Fruit fly (Drosophila melanogaster): ENCODE data around the gene tara.
A peak's percentile ranks its signal among the peaks of the same experiment; 100 is the strongest.

tara gene

dm6 chr3R:16223252-16224037 is 2.0 kb upstream of the tara start (continued):
- TF ChIP-seq psq (GFP tag; optimal IDR thresholded peaks at IDR 0.05) (no peak), CG12155 (GFP tag; optimal IDR thresholded peaks at IDR 0.05) (peak; percentile 34), gem (tag; optimal IDR thresholded peaks at IDR 0.05) (peak; percentile 78), CG17912 (GFP tag; optimal IDR thresholded peaks at IDR 0.05) (no peak), CG30403 (GFP tag; optimal IDR thresholded peaks at IDR 0.05) (peak; percentile 33), dm (GFP tag; optimal IDR thresholded peaks at IDR 0.05) (peak; percentile 31), CG12769 (tag; optimal IDR thresholded peaks at IDR 0.05) (peak; percentile 30), unpg (GFP tag; optimal IDR thresholded peaks at IDR 0.05) (peak; percentile 27), nerfin-1 (tag; optimal IDR thresholded peaks at IDR 0.05) (peak; percentile 8), Sry-δ (GFP tag; optimal IDR thresholded peaks at IDR 0.05) (no peak), CG7556 (GFP tag; optimal IDR thresholded peaks at IDR 0.05) (peak; percentile 55), Eip74EF (GFP tag; optimal IDR thresholded peaks at IDR 0.05) (peak in 1 of 2 experiments; percentile 23), gsb-n (tag; optimal IDR thresholded peaks at IDR 0.05) (no peak), CG9727 (GFP tag; optimal IDR thresholded peaks at IDR 0.05) (peak; percentile 60), Bgb (GFP tag; IDR thresholded peaks at IDR 0.05; ENCODE audit: partially characterized antibody) (peak; percentile 49), CG15269 (tag; optimal IDR thresholded peaks at IDR 0.05) (peak; percentile 46), tio (GFP tag; optimal IDR thresholded peaks at IDR 0.05) (peak; percentile 40), bigmax (GFP tag; optimal IDR thresholded peaks at IDR 0.05) (peak; percentile 9), Dip3 (GFP tag; optimal IDR thresholded peaks at IDR 0.05) (peak; percentile 3), Awh (GFP tag; IDR thresholded peaks at IDR 0.05) (peak; percentile 44; the same call in 1 of the 2 replicates), Sin3A (optimal IDR thresholded peaks at IDR 0.05) (no peak), CG15479 (GFP tag; optimal IDR thresholded peaks at IDR 0.05) (no peak), CG9876 (GFP tag; optimal IDR thresholded peaks at IDR 0.05) (no peak), gce (GFP tag; IDR thresholded peaks at IDR 0.05) (0 out of 3 replicates have a peak, but pooled peaks have one; percentile 42), nmo (GFP tag; optimal IDR thresholded peaks at IDR 0.05) (peak; percentile 43), CG14667 (GFP tag; IDR thresholded peaks at IDR 0.05) (no peak), stc (GFP tag; IDR thresholded peaks at IDR 0.05) (0 out of 2 replicates have a peak, but pooled peaks have one; percentile 6), nerfin-2 (GFP tag; IDR thresholded peaks at IDR 0.05; ENCODE audit: partially characterized antibody) (0 out of 2 replicates have a peak, but pooled peaks have one; percentile 14), Adf1 (GFP tag; IDR thresholded peaks at IDR 0.05) (peak; percentile 88), CG13894 (tag; optimal IDR thresholded peaks at IDR 0.05) (peak; percentile 86), Med (GFP tag) (peak; percentile 92), Hr51 (GFP tag; optimal IDR thresholded peaks at IDR 0.05) (peak in 1 of 2 experiments; percentile 65), pzg (GFP tag; optimal IDR thresholded peaks at IDR 0.05) (no peak), NFAT (GFP tag; IDR thresholded peaks at IDR 0.05) (peak; percentile 38; the same call in 1 of the 2 replicates), CG11093 (GFP tag; IDR thresholded peaks at IDR 0.05) (no peak), CG2678 (tag; optimal IDR thresholded peaks at IDR 0.05) (peak; percentile 74), CG4360 (GFP tag; IDR thresholded peaks at IDR 0.05) (peak; percentile 57; the same call in 1 of the 2 replicates), pnt (GFP tag; optimal IDR thresholded peaks at IDR 0.05) (no peak), Nf-YC (tag; optimal IDR thresholded peaks at IDR 0.05) (peak; percentile 11), CG13296 (GFP tag; optimal IDR thresholded peaks at IDR 0.05) (peak; percentile 13), Dbx (GFP tag; IDR thresholded peaks at IDR 0.05) (peak; percentile 39; the same call in 1 of the 3 replicates), knrl (GFP tag; IDR thresholded peaks at IDR 0.05; ENCODE audit: partially characterized antibody) (no peak), CG2712 (tag; optimal IDR thresholded peaks at IDR 0.05) (peak; percentile 22), stwl (tag; optimal IDR thresholded peaks at IDR 0.05) (no peak), CG13424 (tag; optimal IDR thresholded peaks at IDR 0.05) (peak; percentile 55), Abd-B (GFP tag; optimal IDR thresholded peaks at IDR 0.05) (no peak), Blimp-1 (GFP tag; optimal IDR thresholded peaks at IDR 0.05) (peak; percentile 25)
